In genomic region chr3L:14652554-14652953, dm6 we compare ENCODE assay signal across 1 fruit fly cellular context.
TF ChIP-seq lines count a peak whose summit lies in the region.

No protein-coding gene starts in this region.

TF ChIP-seq in whole organism, embryonic, 481 proteins besides CTCF, POLR2A, EP300 and RAD21 (continued from another document and continues in another):
- TF ChIP-seq Ets97D (GFP tag; optimal IDR thresholded peaks at IDR 0.05; lab: Kevin White, UChicago) (no peak), lilli (GFP tag; optimal IDR thresholded peaks at IDR 0.05; lab: Kevin White, UChicago) (peak; percentile 65), CG18262 (tag; optimal IDR thresholded peaks at IDR 0.05; lab: Kevin White, UChicago) (peak; percentile 94), HmgD (GFP tag; optimal IDR thresholded peaks at IDR 0.05; lab: Kevin White, UChicago) (no peak), cas (GFP tag; IDR thresholded peaks at IDR 0.05; lab: Robert Waterston, UW) (0 out of 2 replicates have a peak, but pooled peaks have one; percentile 22), gro (GFP tag; optimal IDR thresholded peaks at IDR 0.05; lab: Kevin White, UChicago) (no peak), HLH3B (GFP tag; IDR thresholded peaks at IDR 0.05; lab: Robert Waterston, UW) (peak; percentile 67), Xrp1 (GFP tag; IDR thresholded peaks at IDR 0.05; lab: Robert Waterston, UW) (peak; percentile 93), CG11398 (GFP tag; optimal IDR thresholded peaks at IDR 0.05; lab: Kevin White, UChicago) (peak; percentile 76), CG2712 (tag; optimal IDR thresholded peaks at IDR 0.05; lab: Kevin White, UChicago) (peak; percentile 96), ranshi (GFP tag; IDR thresholded peaks at IDR 0.05; lab: Robert Waterston, UW) (peak; percentile 72; the same call in 1 of the 2 replicates), disco-r (GFP tag; optimal IDR thresholded peaks at IDR 0.05; lab: Kevin White, UChicago) (peak; percentile 21), CG3838 (GFP tag; optimal IDR thresholded peaks at IDR 0.05; lab: Kevin White, UChicago) (peak; percentile 25), CG14050 (GFP tag; IDR thresholded peaks at IDR 0.05; lab: Robert Waterston, UW) (peak; percentile 13; the same call in 1 of the 3 replicates), CG2202 (tag; optimal IDR thresholded peaks at IDR 0.05; lab: Kevin White, UChicago) (peak; percentile 90), MBD-R2 (GFP tag; IDR thresholded peaks at IDR 0.05; lab: Robert Waterston, UW) (0 out of 2 replicates have a peak, but pooled peaks have one; percentile 16), Fer1 (GFP tag; optimal IDR thresholded peaks at IDR 0.05; lab: Kevin White, UChicago) (peak; percentile 35), Aef1 (GFP tag; IDR thresholded peaks at IDR 0.05; lab: Robert Waterston, UW) (0 out of 3 replicates have a peak, but pooled peaks have one; percentile 12), fu2 (GFP tag; optimal IDR thresholded peaks at IDR 0.05; lab: Kevin White, UChicago) (peak; percentile 6), trem (tag; optimal IDR thresholded peaks at IDR 0.05; lab: Kevin White, UChicago) (peak; percentile 89), Ets65A (GFP tag; lab: Kevin White, UChicago) (peak; percentile 90), ato (GFP tag; IDR thresholded peaks at IDR 0.05; lab: Robert Waterston, UW; ENCODE audit: partially characterized antibody) (no peak), CG1529 (GFP tag; optimal IDR thresholded peaks at IDR 0.05; lab: Kevin White, UChicago) (peak; percentile 79), nau (GFP tag; optimal IDR thresholded peaks at IDR 0.05; lab: Kevin White, UChicago) (peak; percentile 54), Ptx1 (GFP tag; IDR thresholded peaks at IDR 0.05; lab: Robert Waterston, UW) (peak; percentile 64; the same call in 1 of the 2 replicates), Hr51 (GFP tag; optimal IDR thresholded peaks at IDR 0.05; lab: Kevin White, UChicago) (peak; percentile 3 to 52), sr (GFP tag; IDR thresholded peaks at IDR 0.05; lab: Robert Waterston, UW) (no peak), sens-2 (GFP tag; IDR thresholded peaks at IDR 0.05; lab: Robert Waterston, UW) (peak; percentile 71; the same call in 1 of the 2 replicates), gcm (GFP tag; optimal IDR thresholded peaks at IDR 0.05; lab: Kevin White, UChicago) (peak; percentile 83), CG10654 (GFP tag; optimal IDR thresholded peaks at IDR 0.05; lab: Kevin White, UChicago) (peak; percentile 78), bigmax (GFP tag; optimal IDR thresholded peaks at IDR 0.05; lab: Kevin White, UChicago) (no peak), CG17912 (GFP tag; optimal IDR thresholded peaks at IDR 0.05; lab: Kevin White, UChicago) (no peak), CG16813 (GFP tag; IDR thresholded peaks at IDR 0.05; lab: Robert Waterston, UW; ENCODE audit: partially characterized antibody) (no peak), phol (tag; optimal IDR thresholded peaks at IDR 0.05; lab: Kevin White, UChicago) (peak; percentile 87), CG32532 (GFP tag; IDR thresholded peaks at IDR 0.05; lab: Robert Waterston, UW) (no peak), Optix (GFP tag; IDR thresholded peaks at IDR 0.05; lab: Robert Waterston, UW) (no peak), CG18599 (GFP tag; optimal IDR thresholded peaks at IDR 0.05; lab: Kevin White, UChicago) (peak; percentile 72), CG1024 (GFP tag; IDR thresholded peaks at IDR 0.05; lab: Robert Waterston, UW) (0 out of 2 replicates have a peak, but pooled peaks have one; percentile 40), CG4707 (GFP tag; optimal IDR thresholded peaks at IDR 0.05; lab: Kevin White, UChicago) (peak; percentile 68), pnt (GFP tag; optimal IDR thresholded peaks at IDR 0.05; lab: Kevin White, UChicago) (peak; percentile 57), repo (GFP tag; optimal IDR thresholded peaks at IDR 0.05; lab: Kevin White, UChicago) (peak; percentile 46), gt (GFP tag; IDR thresholded peaks at IDR 0.05; lab: Robert Waterston, UW) (no peak), CG31441 (GFP tag; IDR thresholded peaks at IDR 0.05; lab: Robert Waterston, UW) (peak; percentile 87), slp2 (GFP tag; optimal IDR thresholded peaks at IDR 0.05; lab: Kevin White, UChicago) (peak; percentile 59), NFAT (GFP tag; IDR thresholded peaks at IDR 0.05; lab: Robert Waterston, UW) (no peak), Kr (GFP tag; optimal IDR thresholded peaks at IDR 0.05; lab: Kevin White, UChicago) (no peak), az2 (GFP tag; optimal IDR thresholded peaks at IDR 0.05; lab: Kevin White, UChicago) (peak; percentile 86), CG4404 (GFP tag; IDR thresholded peaks at IDR 0.05; lab: Robert Waterston, UW) (peak; percentile 54), dpn (GFP tag; optimal IDR thresholded peaks at IDR 0.05; lab: Kevin White, UChicago) (peak; percentile 69 to 74), zen2 (GFP tag; IDR thresholded peaks at IDR 0.05; lab: Robert Waterston, UW; ENCODE audit: partially characterized antibody) (no peak), tna (GFP tag; IDR thresholded peaks at IDR 0.05; lab: Robert Waterston, UW; ENCODE audit: partially characterized antibody) (no peak), trh (GFP tag; optimal IDR thresholded peaks at IDR 0.05; lab: Kevin White, UChicago) (peak; percentile 50), otp (GFP tag; IDR thresholded peaks at IDR 0.05; lab: Robert Waterston, UW) (peak; percentile 79; the same call in 2 of the 3 replicates), CG11085 (GFP tag; IDR thresholded peaks at IDR 0.05; lab: Robert Waterston, UW) (no peak), CG9932 (GFP tag; IDR thresholded peaks at IDR 0.05; lab: Robert Waterston, UW) (no peak), CrebB (tag; optimal IDR thresholded peaks at IDR 0.05; lab: Kevin White, UChicago) (peak; percentile 29), chn (GFP tag; optimal IDR thresholded peaks at IDR 0.05; lab: Kevin White, UChicago) (peak; percentile 66), tll (GFP tag; optimal IDR thresholded peaks at IDR 0.05; lab: Kevin White, UChicago) (no peak), bsh (GFP tag; optimal IDR thresholded peaks at IDR 0.05; lab: Kevin White, UChicago) (peak; percentile 93 to 98), HHEX (GFP tag; optimal IDR thresholded peaks at IDR 0.05; lab: Kevin White, UChicago) (peak; percentile 60), Stat92E (GFP tag; optimal IDR thresholded peaks at IDR 0.05; lab: Kevin White, UChicago) (peak in 1 of 3 experiments; percentile 75), Taf1 (GFP tag; IDR thresholded peaks at IDR 0.05; lab: Robert Waterston, UW) (no peak), sqz (GFP tag; optimal IDR thresholded peaks at IDR 0.05; lab: Kevin White, UChicago) (peak; percentile 47), CG17568 (GFP tag; optimal IDR thresholded peaks at IDR 0.05; lab: Kevin White, UChicago) (peak; percentile 62), CG17829 (tag; optimal IDR thresholded peaks at IDR 0.05; lab: Kevin White, UChicago) (peak; percentile 92), CG12236 (GFP tag; optimal IDR thresholded peaks at IDR 0.05; lab: Kevin White, UChicago) (peak; percentile 74), zfh1 (GFP tag; IDR thresholded peaks at IDR 0.05; lab: Robert Waterston, UW) (peak; percentile 77; the same call in 2 of the 3 replicates), Oaz (GFP tag; IDR thresholded peaks at IDR 0.05; lab: Robert Waterston, UW) (no peak), BEAF-32 (GFP tag; optimal IDR thresholded peaks at IDR 0.05; lab: Kevin White, UChicago) (no peak), fd102C (GFP tag; optimal IDR thresholded peaks at IDR 0.05; lab: Kevin White, UChicago) (no peak), sna (GFP tag; IDR thresholded peaks at IDR 0.05; lab: Robert Waterston, UW; ENCODE audit: partially characterized antibody) (no peak), aop (GFP tag; IDR thresholded peaks at IDR 0.05; lab: Robert Waterston, UW) (no peak), Hmx (GFP tag; optimal IDR thresholded peaks at IDR 0.05; lab: Kevin White, UChicago) (peak; percentile 12), CG11696 (GFP tag; IDR thresholded peaks at IDR 0.05; lab: Robert Waterston, UW) (0 out of 2 replicates have a peak, but pooled peaks have one; percentile 35), CG4424 (GFP tag; optimal IDR thresholded peaks at IDR 0.05; lab: Kevin White, UChicago) (peak; percentile 86), Sin3A (optimal IDR thresholded peaks at IDR 0.05; lab: Kevin White, UChicago) (no peak), CG8478 (optimal IDR thresholded peaks at IDR 0.05; lab: Kevin White, UChicago) (no peak), ham (GFP tag; IDR thresholded peaks at IDR 0.05; lab: Robert Waterston, UW) (no peak), CG1832 (GFP tag; optimal IDR thresholded peaks at IDR 0.05; lab: Kevin White, UChicago) (no peak), Adf1 (GFP tag; IDR thresholded peaks at IDR 0.05; lab: Robert Waterston, UW) (no peak), CG14667 (GFP tag; IDR thresholded peaks at IDR 0.05; lab: Robert Waterston, UW) (peak; percentile 69; the same call in 1 of the 2 replicates), jigr1 (GFP tag; IDR thresholded peaks at IDR 0.05; lab: Robert Waterston, UW) (no peak), CG5180 (GFP tag; optimal IDR thresholded peaks at IDR 0.05; lab: Kevin White, UChicago) (peak; percentile 8), CG7372 (GFP tag; IDR thresholded peaks at IDR 0.05; lab: Robert Waterston, UW) (no peak), Vsx1 (GFP tag; optimal IDR thresholded peaks at IDR 0.05; lab: Kevin White, UChicago) (peak; percentile 32), twi (tag; optimal IDR thresholded peaks at IDR 0.05; lab: Kevin White, UChicago) (peak; percentile 77), sens (GFP tag; lab: Kevin White, UChicago) (peak; percentile 98), Abd-B (GFP tag; optimal IDR thresholded peaks at IDR 0.05; lab: Kevin White, UChicago) (peak; percentile 72), HLH54F (GFP tag; optimal IDR thresholded peaks at IDR 0.05; lab: Kevin White, UChicago) (peak; percentile 29), grau (tag; optimal IDR thresholded peaks at IDR 0.05; lab: Kevin White, UChicago) (peak; percentile 81), CkIIα-i1 (GFP tag; IDR thresholded peaks at IDR 0.05; lab: Robert Waterston, UW) (no peak), mld (GFP tag; IDR thresholded peaks at IDR 0.05; lab: Robert Waterston, UW; ENCODE audit: partially characterized antibody) (no peak), CG2129 (GFP tag; IDR thresholded peaks at IDR 0.05; lab: Robert Waterston, UW; ENCODE audit: partially characterized antibody) (no peak), CHES-1-like (GFP tag; optimal IDR thresholded peaks at IDR 0.05; lab: Kevin White, UChicago) (peak; percentile 65), bcd (GFP tag; optimal IDR thresholded peaks at IDR 0.05; lab: Kevin White, UChicago) (peak; percentile 66), D19B (GFP tag; optimal IDR thresholded peaks at IDR 0.05; lab: Kevin White, UChicago) (no peak), CG11695 (GFP tag; IDR thresholded peaks at IDR 0.05; lab: Robert Waterston, UW) (peak; percentile 57; the same call in 2 of the 3 replicates), scrt (GFP tag; optimal IDR thresholded peaks at IDR 0.05; lab: Kevin White, UChicago) (peak; percentile 47), p53 (GFP tag; optimal IDR thresholded peaks at IDR 0.05; lab: Kevin White, UChicago) (no peak), Atf3 (GFP tag; optimal IDR thresholded peaks at IDR 0.05; lab: Kevin White, UChicago) (peak; percentile 54), Elba2 (GFP tag; optimal IDR thresholded peaks at IDR 0.05; lab: Kevin White, UChicago) (no peak), zf30C (GFP tag; optimal IDR thresholded peaks at IDR 0.05; lab: Kevin White, UChicago) (peak; percentile 54), Poxn (GFP tag; IDR thresholded peaks at IDR 0.05; lab: Robert Waterston, UW) (no peak), CG8359 (GFP tag; optimal IDR thresholded peaks at IDR 0.05; lab: Kevin White, UChicago; ENCODE audit: borderline replicate concordance) (peak; percentile 61), CG12942 (GFP tag; optimal IDR thresholded peaks at IDR 0.05; lab: Kevin White, UChicago) (peak; percentile 57), CG6272 (GFP tag; IDR thresholded peaks at IDR 0.05; lab: Robert Waterston, UW) (no peak), hkb (optimal IDR thresholded peaks at IDR 0.05; lab: Kevin White, UChicago) (no peak), hkb (GFP tag; IDR thresholded peaks at IDR 0.05; lab: Robert Waterston, UW) (peak; percentile 67), kah (GFP tag; optimal IDR thresholded peaks at IDR 0.05; lab: Kevin White, UChicago) (no peak), Hr78 (GFP tag; optimal IDR thresholded peaks at IDR 0.05; lab: Kevin White, UChicago) (peak in 1 of 2 experiments; percentile 64), sug (tag; optimal IDR thresholded peaks at IDR 0.05; lab: Kevin White, UChicago) (no peak), GATAe (GFP tag; conservative IDR thresholded peaks at IDR 0.05; lab: Robert Waterston, UW) (no peak), jumu (GFP tag; optimal IDR thresholded peaks at IDR 0.05; lab: Kevin White, UChicago) (peak; percentile 27), NfI (GFP tag; optimal IDR thresholded peaks at IDR 0.05; lab: Kevin White, UChicago) (peak; percentile 48), CG3281 (GFP tag; optimal IDR thresholded peaks at IDR 0.05; lab: Kevin White, UChicago) (peak; percentile 39), lbe (GFP tag; optimal IDR thresholded peaks at IDR 0.05; lab: Kevin White, UChicago) (peak; percentile 67), Hmr (GFP tag; optimal IDR thresholded peaks at IDR 0.05; lab: Kevin White, UChicago) (peak; percentile 41), Mes4 (GFP tag; optimal IDR thresholded peaks at IDR 0.05; lab: Kevin White, UChicago) (peak; percentile 68), ci (GFP tag; IDR thresholded peaks at IDR 0.05; lab: Robert Waterston, UW) (peak; percentile 91), crp (GFP tag; optimal IDR thresholded peaks at IDR 0.05; lab: Kevin White, UChicago) (peak in 1 of 2 experiments; percentile 1), Atf6 (GFP tag; IDR thresholded peaks at IDR 0.05; lab: Robert Waterston, UW) (peak; percentile 48; the same call in 1 of the 2 replicates), hb (GFP tag; IDR thresholded peaks at IDR 0.05; lab: Robert Waterston, UW; ENCODE audit: partially characterized antibody) (no peak), ATbp (GFP tag; optimal IDR thresholded peaks at IDR 0.05; lab: Kevin White, UChicago) (peak; percentile 64), CG7963 (GFP tag; IDR thresholded peaks at IDR 0.05; lab: Robert Waterston, UW; ENCODE audit: partially characterized antibody) (no peak), Meics (GFP tag; optimal IDR thresholded peaks at IDR 0.05; lab: Kevin White, UChicago) (peak; percentile 42), CG13287 (GFP tag; IDR thresholded peaks at IDR 0.05; lab: Robert Waterston, UW; ENCODE audit: partially characterized antibody) (no peak), hth (optimal IDR thresholded peaks at IDR 0.05; lab: Kevin White, UChicago) (no peak), CG10366 (GFP tag; IDR thresholded peaks at IDR 0.05; lab: Robert Waterston, UW) (peak; percentile 65), CG6765 (GFP tag; optimal IDR thresholded peaks at IDR 0.05; lab: Kevin White, UChicago) (no peak), Mrtf (GFP tag; IDR thresholded peaks at IDR 0.05; lab: Robert Waterston, UW) (no peak; the same call in 2 of the 3 replicates)
